Fruit fly (Drosophila melanogaster): ENCODE results near the gene Ugt35D1.
A peak's percentile ranks its signal among the peaks of the same experiment; 100 is the strongest.

DNA sequence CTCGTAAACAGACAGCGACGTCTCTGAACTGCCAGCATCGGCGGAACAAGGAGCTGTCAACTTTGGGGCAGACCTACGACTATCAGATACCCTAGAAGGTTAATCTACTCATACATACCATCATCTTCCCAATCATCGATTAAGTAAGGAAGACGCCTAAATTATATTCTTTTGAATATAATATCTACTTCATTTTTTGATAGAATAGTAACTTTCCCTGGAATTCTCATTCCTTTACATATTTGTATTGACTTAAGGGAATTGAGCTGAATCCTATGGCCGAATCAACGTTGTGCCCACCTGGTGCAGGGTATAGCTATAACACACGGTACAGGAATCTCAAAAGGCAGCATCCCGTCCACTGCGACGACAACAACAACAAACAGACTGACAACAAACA, 48.4 kb downstream of the Ugt35D1 start:
- TF ChIP-seq Blimp-1 (GFP tag; optimal IDR thresholded peaks at IDR 0.05) (no peak), CG8319 (GFP tag; optimal IDR thresholded peaks at IDR 0.05) (no peak), vri (GFP tag; optimal IDR thresholded peaks at IDR 0.05) (no peak), CG9139 (GFP tag; optimal IDR thresholded peaks at IDR 0.05) (no peak), CG1621 (tag; optimal IDR thresholded peaks at IDR 0.05) (no peak), Lpt (GFP tag; optimal IDR thresholded peaks at IDR 0.05) (peak; percentile 24), CG11762 (GFP tag; optimal IDR thresholded peaks at IDR 0.05; ENCODE audit: insufficient read depth) (no peak)
